Worm (Caenorhabditis elegans) whole organism, late embryonic: ENCODE measurements around the gene F14H8.4.

Experiments
- C08G9.2 ChIP-seq: sonication (generic microtip); optimal IDR thresholded peaks from 2 replicates; lab custom pipeline; 2016; ENCODE audit warnings: mild to moderate bottlenecking, missing genetic modification characterization, moderate library complexity, missing compliant biosample characterization
- C38D4.7 ChIP-seq: fragments of 200-800 bp; sonication (Bioruptor generic); optimal IDR thresholded peaks from 2 replicates; lab custom pipeline; 2018; ENCODE audit warnings: mild to moderate bottlenecking, missing genetic modification characterization, moderate library complexity, missing compliant biosample characterization
- ama-1 ChIP-seq: fragments of 150-350 bp; optimal IDR thresholded peaks from 2 replicates; lab custom pipeline; 2014
- pha-4 ChIP-seq: fragments of 150-350 bp; optimal IDR thresholded peaks from 2 replicates; lab custom pipeline; 2018; ENCODE audit warnings: missing biosample characterization, missing genetic modification reagents, missing genetic modification characterization

DNA sequence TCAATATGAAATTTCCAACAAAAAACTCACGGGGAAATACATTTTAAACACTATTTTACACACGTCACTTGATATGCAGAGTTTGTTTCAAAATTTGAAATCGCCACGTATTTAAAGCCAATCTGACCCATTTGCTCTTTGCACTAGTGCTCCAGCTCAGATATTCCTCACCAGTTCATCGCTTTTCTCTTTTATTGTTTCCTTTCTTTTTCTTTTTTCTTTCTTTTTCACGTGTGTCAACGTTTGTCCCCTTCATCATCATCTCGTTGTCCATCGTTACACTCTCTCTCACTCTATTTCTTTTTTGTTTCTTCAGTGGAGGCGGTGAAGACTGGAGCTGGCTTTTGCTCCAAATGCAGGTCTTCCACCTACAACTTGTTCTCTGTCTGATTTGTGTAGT, 39.1 kb upstream of the F14H8.4 start, which contains the start of gene F02D8.4:
- no peak for TF ChIP-seq C38D4.7
- no peak for TF ChIP-seq C08G9.2
- no peak for TF ChIP-seq pha-4 (tag; lab: Kevin White, UChicago)
- no peak for TF ChIP-seq ama-1 (lab: Kevin White, UChicago)
